Fruit fly (Drosophila melanogaster) whole organism, embryonic: Measurements from ENCODE around the gene Gk2.

Source experiments
- ATbp ChIP-seq: fragments of 200-800 bp; sonication (Bioruptor generic); optimal IDR thresholded peaks from 2 replicates; lab custom pipeline; 2017; ENCODE audit warnings: missing biosample characterization, mild to moderate bottlenecking, missing genetic modification characterization, missing genetic modification reagents
- Adf1 ChIP-seq: fragments of 200-800 bp; sonication (Bioruptor generic); IDR thresholded peaks from 2 replicates; pipeline ENCODE4 v1.3.6; 2022; ENCODE audit warnings: missing biosample characterization, missing genetic modification characterization
- CG11247 ChIP-seq: fragments of 200-800 bp; sonication (Bioruptor generic); IDR thresholded peaks from 2 replicates; pipeline ENCODE4 v1.3.6; 2022; ENCODE audit warnings: missing biosample characterization, missing genetic modification characterization
- CG11456 ChIP-seq: fragments of 200-800 bp; sonication (Bioruptor generic); IDR thresholded peaks from 3 replicates; pipeline ENCODE4 v1.3.6; 2022; ENCODE audit warnings: missing biosample characterization, missing genetic modification characterization
- CG12104 ChIP-seq: fragments of 200-800 bp; sonication (Bioruptor generic); optimal IDR thresholded peaks from 3 replicates; lab custom pipeline; 2016; ENCODE audit warnings: missing biosample characterization, missing genetic modification characterization
- CG13287 ChIP-seq: fragments of 200-800 bp; sonication (Bioruptor generic); IDR thresholded peaks from 2 replicates; pipeline ENCODE4 v1.3.6; 2022; ENCODE audit warnings: missing biosample characterization, missing genetic modification characterization; ENCODE audit not compliant: partially characterized antibody
- CG14441 ChIP-seq: fragments of 200-800 bp; sonication (Bioruptor generic); IDR thresholded peaks from 2 replicates; pipeline ENCODE4 v1.3.6; 2022; ENCODE audit warnings: missing biosample characterization, missing genetic modification characterization
- CG14667 ChIP-seq: fragments of 200-800 bp; sonication (Bioruptor generic); IDR thresholded peaks from 2 replicates; pipeline ENCODE4 v1.3.6; 2022; ENCODE audit warnings: missing biosample characterization, missing genetic modification characterization
- CG15011 ChIP-seq: fragments of 200-800 bp; sonication (Bioruptor generic); optimal IDR thresholded peaks from 3 replicates; lab custom pipeline; 2018; ENCODE audit warnings: missing biosample characterization, mild to moderate bottlenecking, missing genetic modification characterization
- CG15479 ChIP-seq: fragments of 200-800 bp; sonication (Bioruptor generic); optimal IDR thresholded peaks from 3 replicates; lab custom pipeline; 2019; ENCODE audit warnings: missing biosample characterization, mild to moderate bottlenecking, missing genetic modification characterization, moderate library complexity
- CG17612 ChIP-seq: fragments of 200-800 bp; sonication (Bioruptor generic); IDR thresholded peaks from 2 replicates; pipeline ENCODE4 v1.3.6; 2022; ENCODE audit warnings: missing biosample characterization, missing genetic modification characterization
- CG18764 ChIP-seq: fragments of 200-800 bp; sonication (Bioruptor generic); optimal IDR thresholded peaks from 3 replicates; lab custom pipeline; 2016; ENCODE audit warnings: missing biosample characterization, missing genetic modification characterization
- CG4282 ChIP-seq: fragments of 200-800 bp; sonication (Bioruptor generic); optimal IDR thresholded peaks from 2 replicates; lab custom pipeline; 2016; ENCODE audit warnings: missing biosample characterization, missing genetic modification characterization
- CG7556 ChIP-seq: fragments of 200-800 bp; sonication (Bioruptor generic); optimal IDR thresholded peaks from 2 replicates; lab custom pipeline; 2017; ENCODE audit warnings: missing biosample characterization, mild to moderate bottlenecking, missing genetic modification characterization
- CG8388 ChIP-seq: fragments of 200-800 bp; sonication (Bioruptor generic); optimal IDR thresholded peaks from 2 replicates; lab custom pipeline; 2019; ENCODE audit warnings: missing biosample characterization, mild to moderate bottlenecking, missing genetic modification characterization, moderate library complexity
- D19A ChIP-seq: fragments of 200-800 bp; optimal IDR thresholded peaks from 3 replicates; lab custom pipeline; 2019; ENCODE audit warnings: missing biosample characterization, mild to moderate bottlenecking, missing genetic modification characterization, moderate library complexity
- Drgx ChIP-seq: fragments of 200-800 bp; sonication (Bioruptor generic); IDR thresholded peaks from 2 replicates; pipeline ENCODE4 v1.3.6; 2022; ENCODE audit warnings: missing biosample characterization, missing genetic modification characterization
- E2f2 ChIP-seq: fragments of 200-800 bp; sonication (Bioruptor generic); IDR thresholded peaks from 2 replicates; pipeline ENCODE4 v1.3.6; 2022; ENCODE audit warnings: missing biosample characterization, missing genetic modification characterization
- Hr78 ChIP-seq, 2 experiments: fragments of 200-800 bp in 1 of 2; fragments of >200 bp in 1 of 2; sonication (Bioruptor generic) in 1 of 2; optimal IDR thresholded peaks; 2 replicates each; lab custom pipeline; 2017 to 2019; ENCODE audit warnings: missing biosample characterization in 2 of 2, missing genetic modification characterization in 2 of 2, mild to moderate bottlenecking in 1 of 2, moderate library complexity in 1 of 2
- Lhr ChIP-seq: fragments of 200-800 bp; sonication (Bioruptor generic); optimal IDR thresholded peaks from 3 replicates; lab custom pipeline; 2017; ENCODE audit warnings: mild to moderate bottlenecking, missing biosample characterization, missing genetic modification reagents, missing genetic modification characterization
- Lim3 ChIP-seq: fragments of 200-800 bp; sonication (Bioruptor generic); IDR thresholded peaks from 2 replicates; pipeline ENCODE4 v1.3.6; 2022; ENCODE audit warnings: missing biosample characterization, missing genetic modification characterization
- Meics ChIP-seq: fragments of 200-800 bp; sonication (Bioruptor generic); optimal IDR thresholded peaks from 2 replicates; lab custom pipeline; 2017; ENCODE audit warnings: missing biosample characterization, mild to moderate bottlenecking, missing genetic modification characterization
- Optix ChIP-seq: fragments of 200-800 bp; sonication (Bioruptor generic); IDR thresholded peaks from 3 replicates; pipeline ENCODE4 v1.3.6; 2022; ENCODE audit warnings: missing biosample characterization, missing genetic modification characterization
- Trl ChIP-seq, 3 experiments: fragments of >200 bp in 2 of 3; fragments of 200-800 bp in 1 of 3; sonication (Bioruptor generic) in 1 of 3; optimal IDR thresholded peaks; 2 replicates in 1 of 3; 3 replicates in 2 of 3; lab custom pipeline; 2016 to 2017; ENCODE audit warnings: missing biosample characterization in 1 of 3, missing genetic modification characterization in 1 of 3
- aop ChIP-seq: fragments of 200-800 bp; sonication (Bioruptor generic); IDR thresholded peaks from 2 replicates; pipeline ENCODE4 v1.3.6; 2022; ENCODE audit warnings: missing biosample characterization, missing genetic modification characterization
- chinmo ChIP-seq: fragments of 200-800 bp; sonication (Bioruptor generic); IDR thresholded peaks from 4 replicates; pipeline ENCODE4 v1.3.6; 2022; ENCODE audit warnings: missing biosample characterization, missing genetic modification characterization; ENCODE audit not compliant: partially characterized antibody
- crc ChIP-seq: fragments of 200-800 bp; sonication (Bioruptor generic); optimal IDR thresholded peaks from 2 replicates; lab custom pipeline; 2016; ENCODE audit warnings: missing biosample characterization, missing genetic modification characterization
- dan ChIP-seq: fragments of 200-800 bp; sonication (Bioruptor generic); IDR thresholded peaks from 2 replicates; pipeline ENCODE4 v1.3.6; 2022; ENCODE audit warnings: missing biosample characterization, missing genetic modification characterization
- gem ChIP-seq: fragments of 200-800 bp; sonication (Bioruptor generic); optimal IDR thresholded peaks from 2 replicates; lab custom pipeline; 2019; ENCODE audit warnings: missing biosample characterization, mild to moderate bottlenecking, missing genetic modification characterization, moderate library complexity
- hkb ChIP-seq, 2 experiments: fragments of 200-800 bp in 1 of 2; fragments of >200 bp in 1 of 2; sonication (Bioruptor generic) in 1 of 2; IDR thresholded peaks in 1 of 2; optimal IDR thresholded peaks in 1 of 2; 2 replicates each; pipeline versions ENCODE4 v1.3.6 to Lab custom; 2017 to 2022; ENCODE audit warnings: missing biosample characterization in 1 of 2, missing genetic modification characterization in 1 of 2
- jumu ChIP-seq: fragments of 200-800 bp; sonication (Bioruptor generic); optimal IDR thresholded peaks from 3 replicates; lab custom pipeline; 2016; ENCODE audit warnings: missing biosample characterization, missing genetic modification characterization
- lbe ChIP-seq: fragments of 200-800 bp; sonication (Bioruptor generic); optimal IDR thresholded peaks from 2 replicates; lab custom pipeline; 2016; ENCODE audit warnings: missing biosample characterization, mild to moderate bottlenecking, missing genetic modification characterization
- nerfin-1 ChIP-seq: fragments of 200-800 bp; sonication (Bioruptor generic); optimal IDR thresholded peaks from 3 replicates; lab custom pipeline; 2019; ENCODE audit warnings: missing biosample characterization, mild to moderate bottlenecking, missing genetic modification characterization, moderate library complexity
- nmo ChIP-seq: fragments of 200-800 bp; sonication (Bioruptor generic); optimal IDR thresholded peaks from 2 replicates; lab custom pipeline; 2018; ENCODE audit warnings: missing biosample characterization, mild to moderate bottlenecking, missing genetic modification characterization, moderate library complexity
- nom ChIP-seq: fragments of 200-800 bp; sonication (Bioruptor generic); optimal IDR thresholded peaks from 2 replicates; lab custom pipeline; 2017; ENCODE audit warnings: missing biosample characterization, missing genetic modification characterization, mild to moderate bottlenecking, moderate library complexity, missing genetic modification reagents
- pb ChIP-seq: fragments of 200-800 bp; sonication (Bioruptor generic); optimal IDR thresholded peaks from 3 replicates; lab custom pipeline; 2016; ENCODE audit warnings: missing biosample characterization, missing genetic modification characterization
- pum ChIP-seq: fragments of 200-800 bp; sonication (Bioruptor generic); optimal IDR thresholded peaks from 2 replicates; lab custom pipeline; 2016; ENCODE audit warnings: missing biosample characterization, missing genetic modification characterization
- ro ChIP-seq: fragments of 200-800 bp; sonication (Bioruptor generic); IDR thresholded peaks from 2 replicates; pipeline ENCODE4 v1.3.6; 2022; ENCODE audit warnings: missing biosample characterization, missing genetic modification characterization
- schlank ChIP-seq: fragments of 200-800 bp; sonication (Bioruptor generic); optimal IDR thresholded peaks from 2 replicates; lab custom pipeline; 2018; ENCODE audit warnings: missing biosample characterization, mild to moderate bottlenecking, missing genetic modification characterization
- sd ChIP-seq: fragments of 200-800 bp; sonication (Bioruptor generic); optimal IDR thresholded peaks from 3 replicates; lab custom pipeline; 2018; ENCODE audit warnings: missing biosample characterization, mild to moderate bottlenecking, missing genetic modification characterization, moderate library complexity
- slbo ChIP-seq: fragments of 200-800 bp; sonication (Bioruptor generic); IDR thresholded peaks from 2 replicates; pipeline ENCODE4 v1.3.6; 2022; ENCODE audit warnings: missing biosample characterization, missing genetic modification characterization
- sug ChIP-seq: fragments of 200-800 bp; optimal IDR thresholded peaks from 2 replicates; lab custom pipeline; 2019; ENCODE audit warnings: missing biosample characterization, mild to moderate bottlenecking, missing genetic modification characterization, moderate library complexity
- trem ChIP-seq: fragments of 200-800 bp; optimal IDR thresholded peaks from 3 replicates; lab custom pipeline; 2019; ENCODE audit warnings: missing biosample characterization, mild to moderate bottlenecking, missing genetic modification characterization, moderate library complexity
- tx ChIP-seq: fragments of 200-800 bp; sonication (Bioruptor generic); optimal IDR thresholded peaks from 2 replicates; lab custom pipeline; 2016; ENCODE audit warnings: missing biosample characterization, missing genetic modification characterization
- zen ChIP-seq: fragments of 200-800 bp; sonication (Bioruptor generic); optimal IDR thresholded peaks from 3 replicates; lab custom pipeline; 2018; ENCODE audit warnings: missing biosample characterization, mild to moderate bottlenecking, missing genetic modification characterization, moderate library complexity

Gene Gk2

DNA sequence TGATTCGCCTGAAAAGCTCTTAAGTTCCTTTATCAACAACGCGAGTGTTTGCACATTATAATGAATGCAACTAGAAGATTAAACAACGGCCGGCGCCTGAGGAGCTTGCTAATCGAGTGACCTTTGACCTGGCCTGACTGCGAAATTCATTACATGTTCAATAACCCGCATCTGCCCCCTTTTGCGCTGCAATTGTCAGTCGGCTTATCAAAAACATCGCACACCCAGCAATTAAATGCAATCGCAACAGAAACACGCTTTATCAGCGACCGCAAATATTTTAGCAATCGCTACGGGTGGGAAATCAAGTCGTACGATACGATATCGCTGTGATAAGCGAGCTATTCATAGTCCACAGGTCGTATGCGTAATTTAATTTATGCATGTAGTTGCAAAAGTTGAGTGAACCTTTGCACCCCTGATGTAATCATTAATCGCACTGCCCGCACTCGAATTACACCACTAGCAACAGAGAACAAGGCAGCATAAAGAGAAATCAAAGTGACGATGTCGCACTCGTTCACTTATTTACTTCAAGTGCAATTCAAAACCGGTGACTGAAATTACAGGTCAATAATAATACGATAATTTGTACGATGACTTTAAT is 1.4 kb downstream of the Gk2 start:
- TF ChIP-seq Optix (GFP tag; lab: Robert Waterston, UW) (no peak), nom (GFP tag; lab: Kevin White, UChicago) (peak; percentile 5), Drgx (GFP tag; lab: Robert Waterston, UW) (peak; percentile 12; the same call in 1 of the 2 replicates), chinmo (GFP tag; lab: Robert Waterston, UW) (0 out of 4 replicates have a peak, but pooled peaks have one; percentile 25)

DNA sequence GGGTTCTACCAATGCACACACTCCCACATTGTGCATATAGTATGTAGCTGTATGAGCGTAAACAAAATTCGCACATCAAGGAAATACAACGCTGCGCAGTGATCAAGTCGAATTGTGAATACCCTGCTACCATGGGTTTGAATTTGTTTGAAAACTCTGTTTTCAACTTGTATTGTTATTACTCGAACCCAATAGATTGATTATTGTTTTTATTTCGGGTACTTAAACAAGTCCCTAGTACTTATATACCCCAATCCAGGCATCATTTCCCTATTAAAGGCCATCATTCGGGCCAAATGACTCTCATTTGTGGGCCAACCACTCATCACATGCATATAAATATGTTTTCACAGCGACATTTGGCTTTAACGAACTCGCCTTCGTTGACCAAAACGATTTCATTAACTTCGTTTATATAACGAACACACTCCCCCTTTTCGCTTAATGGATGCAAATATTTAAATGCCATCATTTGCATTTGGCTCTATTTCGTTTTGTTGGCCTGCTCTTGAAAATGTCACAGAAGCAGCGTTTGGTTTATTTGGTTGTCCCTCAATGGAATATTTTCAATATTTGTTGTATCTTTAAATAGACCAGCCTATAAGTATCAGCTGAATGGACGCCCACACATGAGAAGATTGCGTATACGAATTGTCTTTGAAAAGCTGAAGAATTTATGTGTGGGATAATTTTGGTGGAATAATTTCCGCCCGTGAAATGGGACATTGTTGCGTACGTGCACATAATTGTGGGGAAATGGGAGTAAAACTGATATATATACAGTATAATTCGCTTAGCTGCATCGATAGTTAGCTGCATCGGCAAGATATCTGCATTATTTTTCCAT is 2.1 kb downstream of the Gk2 start:
- TF ChIP-seq Lhr (GFP tag; lab: Kevin White, UChicago): no peak
- peak; percentile 43; the same call in 1 of the 2 replicates for TF ChIP-seq CG14667
- TF ChIP-seq nmo (GFP tag; lab: Kevin White, UChicago): peak; percentile 66
- TF ChIP-seq CG4282 (GFP tag; lab: Kevin White, UChicago): no peak
- peak; percentile 32 for TF ChIP-seq lbe (GFP tag; lab: Kevin White, UChicago)
- TF ChIP-seq CG12104: no peak
- 0 out of 2 replicates have a peak, but pooled peaks have one; percentile 13 for TF ChIP-seq ro (GFP tag; lab: Robert Waterston, UW)
- TF ChIP-seq Trl (optimal IDR thresholded peaks at IDR 0.05; lab: Kevin White, UChicago): no peak
- TF ChIP-seq Trl (GFP tag; optimal IDR thresholded peaks at IDR 0.05; lab: Kevin White, UChicago): peak; percentile 33
- TF ChIP-seq CG14441 (GFP tag; lab: Robert Waterston, UW): peak; percentile 90
- TF ChIP-seq CG13287: no peak
- TF ChIP-seq slbo: peak; percentile 85
- peak; percentile 71 for TF ChIP-seq CG11247
- TF ChIP-seq sug (tag; lab: Kevin White, UChicago): peak; percentile 22
- TF ChIP-seq CG18764 (GFP tag; lab: Kevin White, UChicago): no peak
- TF ChIP-seq hkb (optimal IDR thresholded peaks at IDR 0.05; lab: Kevin White, UChicago): no peak
- TF ChIP-seq hkb (GFP tag; IDR thresholded peaks at IDR 0.05; lab: Robert Waterston, UW): peak; percentile 52
- peak; percentile 7 for TF ChIP-seq CG7556 (GFP tag; lab: Kevin White, UChicago)
- TF ChIP-seq zen: no peak
- no peak for TF ChIP-seq Adf1 (GFP tag; lab: Robert Waterston, UW)
- TF ChIP-seq Hr78 (GFP tag; optimal IDR thresholded peaks at IDR 0.05; lab: Kevin White, UChicago): no peak
- TF ChIP-seq ATbp: peak; percentile 26
- TF ChIP-seq pb (GFP tag; lab: Kevin White, UChicago): peak; percentile 32
- TF ChIP-seq CG8388 (GFP tag; lab: Kevin White, UChicago): peak; percentile 2
- no peak for TF ChIP-seq D19A (tag; lab: Kevin White, UChicago)
- TF ChIP-seq CG11456 (GFP tag; lab: Robert Waterston, UW): peak; percentile 76; the same call in 2 of the 3 replicates
- no peak for TF ChIP-seq CG15479 (GFP tag; lab: Kevin White, UChicago)
- peak; percentile 76 for TF ChIP-seq gem (tag; lab: Kevin White, UChicago)
- peak; percentile 60 for TF ChIP-seq crc (GFP tag; lab: Kevin White, UChicago)
- TF ChIP-seq schlank (tag; lab: Kevin White, UChicago): peak; percentile 18
- TF ChIP-seq sd (tag; lab: Kevin White, UChicago): peak; percentile 87
- peak; percentile 11 for TF ChIP-seq jumu
- TF ChIP-seq Meics (GFP tag; lab: Kevin White, UChicago): peak; percentile 26
- TF ChIP-seq CG15011 (GFP tag; lab: Kevin White, UChicago): no peak
- TF ChIP-seq nerfin-1 (tag; lab: Kevin White, UChicago): peak; percentile 22
- TF ChIP-seq aop (GFP tag; lab: Robert Waterston, UW): no peak
- TF ChIP-seq trem (tag; lab: Kevin White, UChicago): no peak
- peak; percentile 51 for TF ChIP-seq tx
- TF ChIP-seq CG17612: 0 out of 2 replicates have a peak, but pooled peaks have one; percentile 35
- peak; percentile 19 for TF ChIP-seq pum (GFP tag; lab: Kevin White, UChicago)
- peak; percentile 62 for TF ChIP-seq E2f2 (GFP tag; lab: Robert Waterston, UW)
- peak; percentile 53; the same call in 1 of the 2 replicates for TF ChIP-seq Lim3
- no peak for TF ChIP-seq dan (GFP tag; lab: Robert Waterston, UW)
